Worm (Caenorhabditis elegans) whole organism, L4 larva: ENCODE measurements around the gene sdz-31.
A peak's percentile ranks its signal among the peaks of the same experiment; 100 is the strongest.

Source experiments
- T26A8.4 ChIP-seq: fragments of 200-800 bp; sonication (Bioruptor generic); IDR thresholded peaks from 2 replicates; pipeline ENCODE4 v1.3.6; 2022; ENCODE audit warnings: missing genetic modification characterization, missing compliant biosample characterization
- Y105C5A.15 ChIP-seq: fragments of 200-800 bp; sonication (Bioruptor generic); IDR thresholded peaks from 2 replicates; pipeline ENCODE4 v1.3.6; 2022; ENCODE audit warnings: missing genetic modification characterization, missing compliant biosample characterization
- Y75B8A.6 ChIP-seq: fragments of 200-800 bp; sonication (Bioruptor generic); IDR thresholded peaks from 2 replicates; pipeline ENCODE4 v1.3.6; 2022; ENCODE audit warnings: missing genetic modification reagents, missing genetic modification characterization, missing compliant biosample characterization
- ZK546.5 ChIP-seq, 2 experiments: sonication (generic microtip); optimal IDR thresholded peaks; 2 replicates each; lab custom pipeline; 2017; ENCODE audit warnings: missing biosample characterization in 2 of 2, missing genetic modification characterization in 2 of 2
- attf-4 ChIP-seq: sonication (generic microtip); optimal IDR thresholded peaks from 3 replicates; lab custom pipeline; 2017; ENCODE audit warnings: missing biosample characterization, missing genetic modification characterization
- ceh-62 ChIP-seq: sonication (generic microtip); optimal IDR thresholded peaks from 2 replicates; lab custom pipeline; 2017; ENCODE audit warnings: missing biosample characterization, missing genetic modification characterization
- cey-2 ChIP-seq: sonication (generic microtip); optimal IDR thresholded peaks from 3 replicates; lab custom pipeline; 2017; ENCODE audit warnings: missing genetic modification characterization, mild to moderate bottlenecking, missing compliant biosample characterization, antibody characterized with exemption, borderline replicate concordance; ENCODE audit not compliant: insufficient read depth
- dmd-6 ChIP-seq: fragments of 200-800 bp; sonication (Bioruptor generic); IDR thresholded peaks from 2 replicates; pipeline ENCODE4 v1.3.6; 2022; ENCODE audit warnings: missing genetic modification reagents, missing genetic modification characterization, missing compliant biosample characterization
- duxl-1 ChIP-seq: sonication (generic microtip); optimal IDR thresholded peaks from 2 replicates; lab custom pipeline; 2016; ENCODE audit warnings: mild to moderate bottlenecking, missing genetic modification characterization, moderate library complexity, missing compliant biosample characterization; ENCODE audit not compliant: poor library complexity
- dve-1 ChIP-seq: sonication (generic microtip); optimal IDR thresholded peaks from 2 replicates; lab custom pipeline; 2017; ENCODE audit warnings: antibody characterized with exemption, mild to moderate bottlenecking, missing genetic modification characterization, missing compliant biosample characterization; ENCODE audit not compliant: insufficient read depth
- fkh-10 ChIP-seq: fragments of 150-350 bp; optimal IDR thresholded peaks from 2 replicates; lab custom pipeline; 2014; ENCODE audit warnings: missing biosample characterization, missing genetic modification reagents, missing genetic modification characterization
- fos-1 ChIP-seq: fragments of 150-350 bp; optimal IDR thresholded peaks from 2 replicates; lab custom pipeline; 2014; ENCODE audit warnings: missing biosample characterization, missing genetic modification characterization
- gei-8 ChIP-seq: fragments of 200-800 bp; sonication (Bioruptor generic); optimal IDR thresholded peaks from 2 replicates; lab custom pipeline; 2018; ENCODE audit warnings: mild to moderate bottlenecking, missing genetic modification characterization, missing compliant biosample characterization
- hlh-30 ChIP-seq: sonication (generic microtip); optimal IDR thresholded peaks from 2 replicates; lab custom pipeline; 2017; ENCODE audit warnings: antibody characterized with exemption, mild to moderate bottlenecking, missing genetic modification characterization, missing compliant biosample characterization; ENCODE audit not compliant: insufficient read depth
- lim-7 ChIP-seq: fragments of 200-800 bp; sonication (Bioruptor generic); IDR thresholded peaks from 2 replicates; pipeline ENCODE4 v1.3.6; 2022; ENCODE audit warnings: missing genetic modification characterization, missing compliant biosample characterization
- mdl-1 ChIP-seq, 2 experiments: fragments of 150-350 bp in 1 of 2; sonication (generic microtip) in 1 of 2; optimal IDR thresholded peaks; 2 replicates each; lab custom pipeline; 2014 to 2017; ENCODE audit warnings: missing biosample characterization in 2 of 2, missing genetic modification characterization in 2 of 2
- mxl-3 ChIP-seq: fragments of 200-800 bp; sonication (Bioruptor generic); optimal IDR thresholded peaks from 2 replicates; lab custom pipeline; 2018; ENCODE audit warnings: mild to moderate bottlenecking, missing genetic modification characterization, missing compliant biosample characterization
- nhr-11 ChIP-seq: fragments of 150-350 bp; optimal IDR thresholded peaks from 2 replicates; lab custom pipeline; 2014; ENCODE audit warnings: missing biosample characterization, missing genetic modification characterization
- nhr-111 ChIP-seq: fragments of 200-800 bp; sonication (Bioruptor generic); optimal IDR thresholded peaks from 2 replicates; lab custom pipeline; 2018; ENCODE audit warnings: mild to moderate bottlenecking, missing genetic modification characterization, missing compliant biosample characterization
- nhr-25 ChIP-seq: sonication (generic microtip); optimal IDR thresholded peaks from 2 replicates; lab custom pipeline; 2017; ENCODE audit warnings: missing genetic modification characterization, mild to moderate bottlenecking, missing compliant biosample characterization, antibody characterized with exemption, moderate library complexity, borderline replicate concordance; ENCODE audit not compliant: insufficient read depth
- php-3 ChIP-seq: fragments of 200-800 bp; sonication (Bioruptor generic); IDR thresholded peaks from 2 replicates; pipeline ENCODE4 v1.3.6; 2022; ENCODE audit warnings: missing genetic modification reagents, missing genetic modification characterization, missing compliant biosample characterization
- saeg-2 ChIP-seq: fragments of 200-800 bp; sonication (Bioruptor generic); IDR thresholded peaks from 2 replicates; pipeline ENCODE4 v1.3.6; 2022; ENCODE audit warnings: missing genetic modification reagents, missing genetic modification characterization, missing compliant biosample characterization
- sdz-12 ChIP-seq: fragments of 200-800 bp; sonication (Bioruptor generic); optimal IDR thresholded peaks from 2 replicates; lab custom pipeline; 2018; ENCODE audit warnings: mild to moderate bottlenecking, missing genetic modification characterization, missing compliant biosample characterization
- skn-1 ChIP-seq: fragments of 150-350 bp; optimal IDR thresholded peaks from 2 replicates; lab custom pipeline; 2014; ENCODE audit warnings: missing biosample characterization, missing genetic modification characterization
- spr-1 ChIP-seq: sonication (generic microtip); optimal IDR thresholded peaks from 2 replicates; lab custom pipeline; 2016; ENCODE audit warnings: mild to moderate bottlenecking, missing genetic modification characterization, missing compliant biosample characterization
- spr-3 ChIP-seq: fragments of 200-800 bp; sonication (Bioruptor generic); optimal IDR thresholded peaks from 2 replicates; lab custom pipeline; 2018; ENCODE audit warnings: mild to moderate bottlenecking, missing genetic modification characterization, missing compliant biosample characterization
- tra-1 ChIP-seq: fragments of 200-800 bp; sonication (Bioruptor generic); IDR thresholded peaks from 2 replicates; pipeline ENCODE4 v1.3.6; 2022; ENCODE audit warnings: missing genetic modification reagents, missing genetic modification characterization, missing compliant biosample characterization
- unc-130 ChIP-seq: sonication (generic microtip); optimal IDR thresholded peaks from 2 replicates; lab custom pipeline; 2016; ENCODE audit warnings: missing genetic modification reagents, missing genetic modification characterization, missing compliant biosample characterization
- unc-62 ChIP-seq, 3 experiments: fragments of 150-350 bp in 1 of 3; sonication (generic microtip); optimal IDR thresholded peaks in 2 of 3; peaks in 1 of 3; 1 replicate in 1 of 3; 2 replicates in 2 of 3; lab custom pipeline; 2014 to 2017; ENCODE audit warnings: missing biosample characterization in 3 of 3, missing genetic modification characterization in 3 of 3, missing genetic modification reagents in 3 of 3, missing genotype in 1 of 3
- zag-1 ChIP-seq: fragments of 150-350 bp; optimal IDR thresholded peaks from 2 replicates; lab custom pipeline; 2014; ENCODE audit warnings: missing biosample characterization, missing genetic modification characterization
- ztf-11 ChIP-seq: fragments of 150-350 bp; optimal IDR thresholded peaks from 2 replicates; lab custom pipeline; 2014; ENCODE audit warnings: missing biosample characterization, missing genetic modification characterization

The sdz-31 gene

DNA sequence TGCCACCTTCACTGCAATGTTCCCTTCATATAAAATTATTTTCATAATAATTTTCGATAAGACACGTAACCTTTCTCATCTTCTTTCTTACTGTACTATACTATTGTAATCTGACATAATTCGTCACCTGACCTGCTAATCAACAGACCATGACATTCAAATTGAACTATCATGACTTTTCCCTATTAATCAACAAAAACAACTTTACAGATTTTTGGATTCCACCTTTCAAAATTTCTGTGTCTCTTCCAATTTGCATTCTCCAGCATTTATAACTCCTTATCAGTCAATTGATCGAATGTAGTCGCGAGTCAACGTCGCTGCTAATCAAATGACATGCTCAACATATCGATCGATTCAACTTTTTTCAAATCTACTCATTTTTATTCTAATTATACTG lies 9.7 kb downstream of the sdz-31 start, which contains the start of gene fshr-1 (continued):
- TF ChIP-seq hlh-30 (tag; lab: Kevin White, UChicago) (peak; percentile 54), dmd-6 (GFP tag; lab: Robert Waterston, UW) (peak; percentile 27), skn-1 (no peak), ceh-62 (tag; lab: Kevin White, UChicago) (no peak), ztf-11 (tag; lab: Kevin White, UChicago) (no peak), Y75B8A.6 (GFP tag; lab: Robert Waterston, UW) (no peak), duxl-1 (tag; lab: Kevin White, UChicago) (no peak), php-3 (GFP tag; lab: Robert Waterston, UW) (0 out of 2 replicates have a peak, but pooled peaks have one; percentile 37), Y105C5A.15 (GFP tag; lab: Robert Waterston, UW) (no peak), ZK546.5 (tag; optimal IDR thresholded peaks at IDR 0.05; lab: Kevin White, UChicago) (no peak), nhr-111 (GFP tag; lab: Kevin White, UChicago) (no peak), spr-1 (tag; lab: Kevin White, UChicago) (no peak), saeg-2 (GFP tag; lab: Robert Waterston, UW) (no peak), sdz-12 (GFP tag; lab: Kevin White, UChicago) (no peak), zag-1 (tag; lab: Kevin White, UChicago) (no peak), T26A8.4 (GFP tag; lab: Robert Waterston, UW) (no peak), cey-2 (tag; lab: Kevin White, UChicago) (no peak), tra-1 (GFP tag; lab: Robert Waterston, UW) (no peak), dve-1 (tag; lab: Kevin White, UChicago) (peak; percentile 76)
- TF ChIP-seq, all 104 proteins: peak for 11

ce11 chrV:9899278-9899677 lies 19.3 kb downstream of the sdz-31 start, which contains the start of gene egl-47:
Gene egl-47 (plus strand): TSS chrV:9899578.
- TF ChIP-seq fos-1 (tag; lab: Kevin White, UChicago), result no peak
- TF ChIP-seq T26A8.4 (GFP tag; lab: Robert Waterston, UW), result no peak
- TF ChIP-seq spr-3 (GFP tag; lab: Kevin White, UChicago), result no peak
- TF ChIP-seq nhr-25 (tag; lab: Kevin White, UChicago), result no peak
- TF ChIP-seq dve-1 (tag; lab: Kevin White, UChicago), result no peak
- TF ChIP-seq unc-130 (GFP tag; lab: Kevin White, UChicago), result no peak
- no peak for TF ChIP-seq php-3 (GFP tag; lab: Robert Waterston, UW)
- no peak for TF ChIP-seq attf-4
- no peak for TF ChIP-seq duxl-1 (tag; lab: Kevin White, UChicago)
- no peak for TF ChIP-seq mdl-1 (tag; optimal IDR thresholded peaks at IDR 0.05; lab: Kevin White, UChicago)
- TF ChIP-seq cey-2 (tag; lab: Kevin White, UChicago), result no peak
- TF ChIP-seq dmd-6 (GFP tag; lab: Robert Waterston, UW), result no peak

DNA sequence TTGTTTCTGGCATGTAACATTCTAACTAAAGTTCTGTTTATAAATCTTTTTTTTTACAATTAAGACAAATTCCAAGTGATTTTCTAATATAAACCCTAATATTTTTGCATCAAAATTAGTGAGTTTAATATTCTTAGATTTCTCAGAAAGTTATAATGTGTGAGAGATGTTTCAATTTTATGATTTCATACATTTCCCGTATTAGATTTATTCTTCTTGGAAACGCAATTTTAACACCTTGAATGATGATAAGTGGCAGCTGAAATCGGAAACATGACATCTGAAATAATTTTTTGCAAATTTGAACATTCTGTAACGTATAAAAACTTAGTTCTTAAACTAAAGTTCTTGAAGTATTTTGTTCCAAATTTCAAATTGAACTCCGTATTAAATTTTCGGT lies 21.2 kb downstream of the sdz-31 start:
- TF ChIP-seq zag-1 (tag; lab: Kevin White, UChicago) (no peak), nhr-11 (tag; lab: Kevin White, UChicago) (peak; percentile 17)

- TF ChIP-seq fkh-10, result no peak
- TF ChIP-seq lim-7 (GFP tag; lab: Robert Waterston, UW), result no peak
- no peak for TF ChIP-seq mxl-3 (GFP tag; lab: Kevin White, UChicago)
- TF ChIP-seq gei-8 (GFP tag; lab: Kevin White, UChicago), result no peak
Observed at ce11 chrV:9906115-9906514, 26.1 kb downstream of the sdz-31 start, which contains the start of gene fipr-11. Gene fipr-11 (minus strand): TSS chrV:9906215.

DNA sequence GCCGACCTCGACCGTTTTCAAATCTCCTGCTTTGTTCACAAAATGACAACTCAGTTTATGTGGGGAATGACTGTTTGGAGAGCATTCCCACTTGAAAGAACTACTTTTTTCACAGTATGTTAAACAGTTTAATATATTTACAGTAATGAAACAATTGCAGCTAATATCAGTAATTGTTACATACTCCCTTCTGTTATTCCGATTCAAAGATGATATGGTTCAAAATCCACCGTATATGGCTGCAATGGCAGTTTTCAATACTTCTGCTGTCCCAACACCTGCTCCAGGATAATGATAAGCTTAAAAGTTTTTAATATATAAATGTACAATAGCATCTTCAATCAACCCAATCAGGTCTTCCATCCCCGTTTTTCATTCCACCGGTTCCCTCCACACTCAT lies 27.2 kb downstream of the sdz-31 start:
- TF ChIP-seq lim-7 (GFP tag; lab: Robert Waterston, UW) (no peak), unc-62 (GFP tag; optimal IDR thresholded peaks at IDR 0.05 in 1 of 2; lab: Kevin White, UChicago) (peak in 1 of 2 experiments; percentile 95), unc-62 (tag; optimal IDR thresholded peaks at IDR 0.05; lab: Kevin White, UChicago) (no peak)
